Fruit fly (Drosophila melanogaster) whole organism, prepupa: ENCODE data around the gene ERp44.

Experiments used
- CG11902 ChIP-seq: fragments of 200-800 bp; sonication (Bioruptor generic); optimal IDR thresholded peaks from 3 replicates; lab custom pipeline; 2016; ENCODE audit warnings: missing biosample characterization, missing genetic modification characterization
- CG15336 ChIP-seq: fragments of 200-800 bp; sonication (Bioruptor generic); IDR thresholded peaks from 2 replicates; pipeline ENCODE4 v1.3.6; 2022; ENCODE audit warnings: missing biosample characterization, missing genetic modification characterization
- CG1621 ChIP-seq: fragments of 200-800 bp; sonication (Bioruptor generic); optimal IDR thresholded peaks from 3 replicates; lab custom pipeline; 2018; ENCODE audit warnings: missing biosample characterization, mild to moderate bottlenecking, missing genetic modification characterization
- CG3032 ChIP-seq: fragments of 200-800 bp; optimal IDR thresholded peaks from 2 replicates; lab custom pipeline; 2019; ENCODE audit warnings: missing biosample characterization, mild to moderate bottlenecking, missing genetic modification characterization, moderate library complexity
- CG9139 ChIP-seq: fragments of 200-800 bp; sonication (Bioruptor generic); optimal IDR thresholded peaks from 3 replicates; lab custom pipeline; 2017; ENCODE audit warnings: missing biosample characterization, mild to moderate bottlenecking, missing genetic modification characterization
- Lpt ChIP-seq: fragments of 200-800 bp; sonication (Bioruptor generic); optimal IDR thresholded peaks from 3 replicates; lab custom pipeline; 2016; ENCODE audit warnings: missing biosample characterization, missing genetic modification characterization
- cyc ChIP-seq: fragments of 200-800 bp; sonication (Bioruptor generic); optimal IDR thresholded peaks from 3 replicates; lab custom pipeline; 2016; ENCODE audit warnings: missing biosample characterization, missing genetic modification characterization
- ss ChIP-seq, 2 experiments: fragments of 200-800 bp; sonication (Bioruptor generic); optimal IDR thresholded peaks; 2 replicates in 1 of 2; 3 replicates in 1 of 2; lab custom pipeline; 2017 to 2018; ENCODE audit warnings: mild to moderate bottlenecking in 2 of 2, missing biosample characterization in 2 of 2, missing genetic modification characterization in 2 of 2, moderate library complexity in 1 of 2

DNA sequence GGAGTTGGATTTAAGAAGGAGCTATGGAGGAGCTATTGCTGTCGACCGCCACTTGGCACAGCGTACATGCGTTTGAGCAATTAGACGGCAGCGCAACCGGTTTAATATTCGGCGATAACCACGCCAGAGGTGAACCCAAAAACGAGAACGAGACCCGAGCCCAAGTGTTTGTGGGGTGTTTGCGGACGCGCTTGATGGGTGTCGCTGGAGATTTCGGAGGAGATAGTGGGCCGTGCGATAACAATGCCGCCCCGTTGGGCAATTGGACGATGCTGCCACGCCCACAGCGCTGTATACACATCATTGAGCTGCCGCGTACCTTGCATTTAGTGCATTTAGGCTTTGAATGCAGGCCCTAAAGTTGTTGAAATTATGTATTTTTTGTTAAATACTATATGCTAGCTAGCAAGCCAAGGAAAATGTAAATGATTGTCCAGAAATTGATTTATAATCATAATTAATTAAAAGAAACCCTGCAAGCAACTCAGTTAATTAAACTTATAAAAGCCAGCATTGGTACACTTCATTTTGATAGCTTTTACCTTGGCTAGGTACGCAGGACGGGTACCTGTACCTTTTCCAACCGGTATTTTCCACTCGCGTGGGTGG lies 10.9 kb upstream of the ERp44 start, which contains the start of gene Had1:
- no peak for TF ChIP-seq ss (GFP tag; optimal IDR thresholded peaks at IDR 0.05; lab: Kevin White, UChicago)
- no peak for TF ChIP-seq cyc (GFP tag; lab: Kevin White, UChicago)
- no peak for TF ChIP-seq CG3032 (tag; lab: Kevin White, UChicago)
- no peak for TF ChIP-seq Lpt (GFP tag; lab: Kevin White, UChicago)
- no peak for TF ChIP-seq CG1621
- TF ChIP-seq CG11902 (GFP tag; lab: Kevin White, UChicago): no peak
- TF ChIP-seq CG15336: no peak
- TF ChIP-seq CG9139: no peak
